Fruit fly (Drosophila melanogaster): ENCODE results near the gene Cbl.

DNA sequence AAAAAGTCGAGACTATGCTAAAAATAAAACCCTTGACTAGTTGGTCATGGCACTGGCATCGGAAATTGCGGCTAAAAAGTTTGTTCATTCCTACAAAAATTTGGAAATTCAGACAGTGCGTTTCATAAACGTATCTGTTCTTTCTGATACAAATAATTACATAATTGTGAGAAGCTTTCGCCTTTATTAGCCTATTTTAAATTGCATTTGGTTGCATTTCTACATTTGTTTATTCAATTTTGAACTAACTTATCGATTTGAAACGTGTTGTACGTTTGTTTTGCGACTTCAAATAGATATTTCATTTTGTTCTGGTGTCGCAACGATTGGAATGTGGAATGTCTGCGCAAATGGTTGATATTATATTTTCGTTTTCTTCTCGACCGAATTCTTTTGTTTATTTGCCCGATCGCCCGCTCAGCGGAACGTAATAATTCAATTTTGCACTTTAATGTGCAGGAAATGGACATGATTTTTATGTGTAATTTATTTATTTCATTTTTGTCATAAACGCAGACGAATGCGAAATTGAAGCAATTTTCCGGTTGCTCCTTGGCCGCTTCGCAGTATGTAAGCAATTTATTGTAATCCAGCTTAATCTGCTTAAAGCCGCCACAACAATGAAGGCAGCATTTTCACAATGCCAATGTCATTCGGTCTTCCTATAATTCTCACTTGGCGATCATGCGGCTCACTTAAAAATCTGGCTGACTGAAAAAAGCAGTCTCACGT lies 21.5 kb downstream of the Cbl start:
- TF ChIP-seq CG8478 (optimal IDR thresholded peaks at IDR 0.05) (no peak), CTCF (optimal IDR thresholded peaks at IDR 0.05) (no peak)

Measured in S2 (cell line).